Fruit fly (Drosophila melanogaster) whole organism, embryonic: ENCODE measurements around the gene Rab9.

ENCODE experiments used
- CG10209 ChIP-seq: fragments of 200-800 bp; sonication (Bioruptor generic); optimal IDR thresholded peaks from 3 replicates; lab custom pipeline; 2017; ENCODE audit warnings: missing biosample characterization, mild to moderate bottlenecking, missing genetic modification characterization, missing genetic modification reagents
- CG11247 ChIP-seq: fragments of 200-800 bp; sonication (Bioruptor generic); IDR thresholded peaks from 2 replicates; pipeline ENCODE4 v1.3.6; 2022; ENCODE audit warnings: missing biosample characterization, missing genetic modification characterization
- CG11695 ChIP-seq: fragments of 200-800 bp; sonication (Bioruptor generic); IDR thresholded peaks from 3 replicates; pipeline ENCODE4 v1.3.6; 2022; ENCODE audit warnings: missing biosample characterization, missing genetic modification characterization
- CG12299 ChIP-seq: fragments of 200-800 bp; sonication (Bioruptor generic); optimal IDR thresholded peaks from 2 replicates; lab custom pipeline; 2018; ENCODE audit warnings: missing biosample characterization, mild to moderate bottlenecking, missing genetic modification characterization
- CG18764 ChIP-seq: fragments of 200-800 bp; sonication (Bioruptor generic); optimal IDR thresholded peaks from 3 replicates; lab custom pipeline; 2016; ENCODE audit warnings: missing biosample characterization, missing genetic modification characterization
- CG2678 ChIP-seq: fragments of 200-800 bp; sonication (Bioruptor generic); optimal IDR thresholded peaks from 3 replicates; lab custom pipeline; 2019; ENCODE audit warnings: missing biosample characterization, mild to moderate bottlenecking, missing genetic modification characterization, moderate library complexity
- CG30020 ChIP-seq: fragments of 200-800 bp; optimal IDR thresholded peaks from 2 replicates; lab custom pipeline; 2019; ENCODE audit warnings: missing biosample characterization, mild to moderate bottlenecking, missing genetic modification characterization, moderate library complexity
- CG6689 ChIP-seq: fragments of 200-800 bp; sonication (Bioruptor generic); IDR thresholded peaks from 2 replicates; pipeline ENCODE4 v1.3.6; 2022; ENCODE audit warnings: missing biosample characterization, missing genetic modification characterization
- CG6813 ChIP-seq: fragments of 200-800 bp; sonication (Bioruptor generic); optimal IDR thresholded peaks from 2 replicates; lab custom pipeline; 2017; ENCODE audit warnings: missing biosample characterization, missing genetic modification characterization, mild to moderate bottlenecking, moderate library complexity, missing genetic modification reagents
- CG8089 ChIP-seq: fragments of 200-800 bp; sonication (Bioruptor generic); optimal IDR thresholded peaks from 3 replicates; lab custom pipeline; 2016; ENCODE audit warnings: missing biosample characterization, missing genetic modification characterization
- CG8765 ChIP-seq: fragments of 200-800 bp; sonication (Bioruptor generic); IDR thresholded peaks from 2 replicates; pipeline ENCODE4 v1.3.6; 2022; ENCODE audit warnings: missing biosample characterization, missing genetic modification characterization
- CG9876 ChIP-seq: fragments of 200-800 bp; sonication (Bioruptor generic); optimal IDR thresholded peaks from 2 replicates; lab custom pipeline; 2016; ENCODE audit warnings: missing biosample characterization, missing genetic modification characterization
- Dll ChIP-seq: fragments of 200-800 bp; sonication (Bioruptor generic); IDR thresholded peaks from 4 replicates; pipeline ENCODE4 v1.3.6; 2022; ENCODE audit warnings: missing biosample characterization, missing genetic modification characterization; ENCODE audit not compliant: partially characterized antibody
- Eip74EF ChIP-seq, 2 experiments: fragments of 200-800 bp in 1 of 2; fragments of >200 bp in 1 of 2; sonication (Bioruptor generic) in 1 of 2; optimal IDR thresholded peaks; 2 replicates each; lab custom pipeline; 2017 to 2019; ENCODE audit warnings: missing biosample characterization in 2 of 2, missing genetic modification characterization in 2 of 2, mild to moderate bottlenecking in 1 of 2, moderate library complexity in 1 of 2
- MBD-R2 ChIP-seq: fragments of 200-800 bp; sonication (Bioruptor generic); IDR thresholded peaks from 2 replicates; pipeline ENCODE4 v1.3.6; 2022; ENCODE audit warnings: missing biosample characterization, missing genetic modification characterization
- MTF-1 ChIP-seq: fragments of 200-800 bp; sonication (Bioruptor generic); optimal IDR thresholded peaks from 2 replicates; lab custom pipeline; 2018; ENCODE audit warnings: missing biosample characterization, mild to moderate bottlenecking, missing genetic modification characterization, borderline replicate concordance
- Max ChIP-seq: fragments of 200-800 bp; sonication (Bioruptor generic); optimal IDR thresholded peaks from 2 replicates; lab custom pipeline; 2016; ENCODE audit warnings: missing biosample characterization, mild to moderate bottlenecking, missing genetic modification characterization
- NC2α ChIP-seq: fragments of 200-800 bp; sonication (Bioruptor generic); optimal IDR thresholded peaks from 2 replicates; lab custom pipeline; 2016; ENCODE audit warnings: missing biosample characterization, missing genetic modification characterization
- Side ChIP-seq: fragments of 200-800 bp; sonication (Bioruptor generic); optimal IDR thresholded peaks from 2 replicates; lab custom pipeline; 2016; ENCODE audit warnings: missing biosample characterization, missing genetic modification characterization
- Usf ChIP-seq: fragments of 200-800 bp; sonication (Bioruptor generic); optimal IDR thresholded peaks from 2 replicates; lab custom pipeline; 2017; ENCODE audit warnings: missing genotype, missing biosample characterization, missing genetic modification characterization
- Xbp1 ChIP-seq: fragments of 200-800 bp; sonication (Bioruptor generic); optimal IDR thresholded peaks from 3 replicates; lab custom pipeline; 2016; ENCODE audit warnings: missing biosample characterization, mild to moderate bottlenecking, missing genetic modification characterization
- ash1 ChIP-seq: fragments of 200-800 bp; sonication (Bioruptor generic); optimal IDR thresholded peaks from 2 replicates; lab custom pipeline; 2018; ENCODE audit warnings: missing biosample characterization, mild to moderate bottlenecking, missing genetic modification characterization
- az2 ChIP-seq: fragments of 200-800 bp; sonication (Bioruptor generic); optimal IDR thresholded peaks from 3 replicates; lab custom pipeline; 2016; ENCODE audit warnings: missing biosample characterization, missing genetic modification characterization
- cas ChIP-seq: fragments of 200-800 bp; sonication (Bioruptor generic); IDR thresholded peaks from 2 replicates; pipeline ENCODE4 v1.3.6; 2022; ENCODE audit warnings: missing biosample characterization, missing genetic modification characterization
- chn ChIP-seq: fragments of 200-800 bp; sonication (Bioruptor generic); optimal IDR thresholded peaks from 2 replicates; lab custom pipeline; 2016; ENCODE audit warnings: missing biosample characterization, missing genetic modification characterization
- dmrt11E ChIP-seq: fragments of 200-800 bp; sonication (Bioruptor generic); optimal IDR thresholded peaks from 3 replicates; lab custom pipeline; 2018; ENCODE audit warnings: missing biosample characterization, mild to moderate bottlenecking, missing genetic modification characterization, moderate library complexity
- esg ChIP-seq: fragments of 200-800 bp; sonication (Bioruptor generic); conservative IDR thresholded peaks from 2 replicates; pipeline ENCODE4 v1.3.6; 2022; ENCODE audit warnings: missing biosample characterization, missing genetic modification characterization
- ewg ChIP-seq: fragments of 200-800 bp; sonication (Bioruptor generic); optimal IDR thresholded peaks from 3 replicates; lab custom pipeline; 2017; ENCODE audit warnings: mild to moderate bottlenecking, missing biosample characterization, missing genetic modification reagents, missing genetic modification characterization
- exex ChIP-seq: fragments of 200-800 bp; sonication (Bioruptor generic); optimal IDR thresholded peaks from 4 replicates; lab custom pipeline; 2018; ENCODE audit warnings: missing biosample characterization, mild to moderate bottlenecking, missing genetic modification characterization, moderate library complexity
- gfzf ChIP-seq: fragments of 200-800 bp; sonication (Bioruptor generic); optimal IDR thresholded peaks from 2 replicates; lab custom pipeline; 2016; ENCODE audit warnings: missing biosample characterization, mild to moderate bottlenecking, missing genetic modification characterization, moderate library complexity
- grn ChIP-seq: fragments of 200-800 bp; sonication (Bioruptor generic); optimal IDR thresholded peaks from 3 replicates; lab custom pipeline; 2017; ENCODE audit warnings: missing biosample characterization, missing genetic modification characterization
- kah ChIP-seq: fragments of 200-800 bp; sonication (Bioruptor generic); optimal IDR thresholded peaks from 2 replicates; lab custom pipeline; 2018; ENCODE audit warnings: missing biosample characterization, mild to moderate bottlenecking, missing genetic modification characterization
- kay ChIP-seq: fragments of 200-800 bp; sonication (Bioruptor generic); optimal IDR thresholded peaks from 2 replicates; lab custom pipeline; 2016; ENCODE audit warnings: missing biosample characterization, missing genetic modification characterization
- lab ChIP-seq: fragments of 200-800 bp; sonication (Bioruptor generic); optimal IDR thresholded peaks from 3 replicates; lab custom pipeline; 2017; ENCODE audit warnings: missing biosample characterization, missing genetic modification characterization, mild to moderate bottlenecking, moderate library complexity, missing genetic modification reagents
- oc ChIP-seq: fragments of 200-800 bp; sonication (Bioruptor generic); optimal IDR thresholded peaks from 2 replicates; lab custom pipeline; 2018; ENCODE audit warnings: missing biosample characterization, mild to moderate bottlenecking, missing genetic modification characterization, moderate library complexity
- odd ChIP-seq: fragments of 200-800 bp; sonication (Bioruptor generic); optimal IDR thresholded peaks from 2 replicates; lab custom pipeline; 2017; ENCODE audit warnings: missing biosample characterization, mild to moderate bottlenecking, missing genetic modification characterization
- onecut ChIP-seq: fragments of 200-800 bp; sonication (Bioruptor generic); IDR thresholded peaks from 2 replicates; pipeline ENCODE4 v1.3.6; 2022; ENCODE audit warnings: missing biosample characterization, missing genetic modification characterization
- pb ChIP-seq: fragments of 200-800 bp; sonication (Bioruptor generic); optimal IDR thresholded peaks from 3 replicates; lab custom pipeline; 2016; ENCODE audit warnings: missing biosample characterization, missing genetic modification characterization
- schlank ChIP-seq: fragments of 200-800 bp; sonication (Bioruptor generic); optimal IDR thresholded peaks from 2 replicates; lab custom pipeline; 2018; ENCODE audit warnings: missing biosample characterization, mild to moderate bottlenecking, missing genetic modification characterization
- sens ChIP-seq: fragments of 200-800 bp; sonication (Bioruptor generic); peaks from one replicate; lab custom pipeline; 2016; ENCODE audit warnings: missing biosample characterization, missing genetic modification characterization
- ssp ChIP-seq: fragments of 200-800 bp; sonication (Bioruptor generic); IDR thresholded peaks from 2 replicates; pipeline ENCODE4 v1.3.6; 2022; ENCODE audit warnings: missing biosample characterization, missing genetic modification characterization
- stc ChIP-seq: fragments of 200-800 bp; sonication (Bioruptor generic); IDR thresholded peaks from 2 replicates; pipeline ENCODE4 v1.3.6; 2022; ENCODE audit warnings: missing biosample characterization, missing genetic modification characterization
- stwl ChIP-seq: fragments of 200-800 bp; sonication (Bioruptor generic); optimal IDR thresholded peaks from 3 replicates; lab custom pipeline; 2018; ENCODE audit warnings: missing biosample characterization, mild to moderate bottlenecking, missing genetic modification characterization, moderate library complexity
- ttk ChIP-seq: fragments of 200-800 bp; sonication (Bioruptor generic); IDR thresholded peaks from 2 replicates; pipeline ENCODE4 v2.1.2; 2022; ENCODE audit warnings: missing biosample characterization, missing genetic modification characterization
- unc-4 ChIP-seq: fragments of 200-800 bp; sonication (Bioruptor generic); IDR thresholded peaks from 2 replicates; pipeline ENCODE4 v1.3.6; 2022; ENCODE audit warnings: missing biosample characterization, missing genetic modification characterization; ENCODE audit not compliant: partially characterized antibody
- vvl ChIP-seq: fragments of 200-800 bp; sonication (Bioruptor generic); IDR thresholded peaks from 2 replicates; pipeline ENCODE4 v1.3.6; 2022; ENCODE audit warnings: missing biosample characterization, missing genetic modification characterization
- wdn ChIP-seq: fragments of 200-800 bp; sonication (Bioruptor generic); IDR thresholded peaks from 2 replicates; pipeline ENCODE4 v1.3.6; 2022; ENCODE audit warnings: missing biosample characterization, missing genetic modification characterization
- wek ChIP-seq: fragments of 200-800 bp; sonication (Bioruptor generic); optimal IDR thresholded peaks from 3 replicates; lab custom pipeline; 2018; ENCODE audit warnings: missing biosample characterization, mild to moderate bottlenecking, missing genetic modification characterization, moderate library complexity

Rab9 gene

DNA sequence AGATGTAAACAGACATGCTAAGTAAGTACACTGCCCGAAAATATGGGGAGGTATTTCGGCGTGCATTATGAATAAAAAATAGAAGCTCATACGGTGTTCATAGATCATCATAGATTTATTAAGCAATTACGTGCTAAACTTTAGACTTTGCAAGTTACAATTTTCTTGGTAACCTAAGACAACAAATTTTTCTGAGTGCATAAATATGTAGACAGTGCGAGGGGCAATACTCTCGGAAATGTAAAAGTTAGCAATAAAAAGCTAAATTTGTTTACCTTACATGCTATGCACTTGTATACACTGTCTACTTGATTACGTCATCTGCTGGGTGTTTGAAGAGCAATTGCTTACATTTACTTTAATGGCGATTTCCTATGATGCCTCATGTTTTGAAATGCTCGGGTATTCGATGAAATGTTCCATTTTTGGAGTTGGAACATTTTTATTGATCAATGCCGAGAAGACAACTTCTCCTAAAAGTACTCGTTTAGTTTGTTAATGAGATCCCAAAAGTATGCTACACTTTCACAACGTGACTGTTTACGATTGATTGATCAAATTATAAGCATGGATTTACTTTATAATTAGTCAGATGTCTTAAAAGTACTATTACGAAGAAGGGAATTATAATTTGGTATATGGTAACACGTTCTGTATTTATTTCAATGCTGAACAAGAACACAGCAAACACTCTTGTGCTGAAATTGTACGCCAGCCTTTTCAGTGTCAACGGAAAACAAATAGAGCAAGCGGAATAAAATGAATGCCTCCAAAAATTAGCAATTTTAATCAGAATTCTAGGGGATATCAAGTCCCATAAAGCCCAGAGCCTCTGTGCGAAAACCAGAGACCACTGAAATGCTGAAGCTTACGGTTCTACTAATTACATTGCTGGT lies 15.5 kb upstream of the Rab9 start, which contains the start of gene Lectin-galC1 (continued):
- TF ChIP-seq odd (peak; percentile 84), Dll (GFP tag; lab: Robert Waterston, UW) (no peak), CG8765 (GFP tag; lab: Robert Waterston, UW) (no peak), schlank (tag; lab: Kevin White, UChicago) (peak; percentile 33), exex (tag; lab: Kevin White, UChicago) (peak; percentile 24), chn (GFP tag; lab: Kevin White, UChicago) (peak; percentile 87), kah (GFP tag; lab: Kevin White, UChicago) (peak; percentile 69), MTF-1 (GFP tag; lab: Kevin White, UChicago) (peak; percentile 80), CG6813 (peak; percentile 85), esg (GFP tag; lab: Robert Waterston, UW) (peak; percentile 75), ttk (GFP tag; lab: Robert Waterston, UW) (peak; percentile 85), kay (GFP tag; lab: Kevin White, UChicago) (peak; percentile 82), CG11695 (peak; percentile 82), grn (GFP tag; lab: Kevin White, UChicago) (peak; percentile 40), ash1 (no peak), NC2α (GFP tag; lab: Kevin White, UChicago) (peak; percentile 85), unc-4 (GFP tag; lab: Robert Waterston, UW) (no peak), Eip74EF (GFP tag; optimal IDR thresholded peaks at IDR 0.05; lab: Kevin White, UChicago) (peak in 1 of 2 experiments; percentile 89), CG2678 (tag; lab: Kevin White, UChicago) (peak; percentile 88), stwl (tag; lab: Kevin White, UChicago) (peak; percentile 35), CG8089 (GFP tag; lab: Kevin White, UChicago) (peak; percentile 89), Usf (GFP tag; lab: Kevin White, UChicago) (peak; percentile 63), CG11247 (GFP tag; lab: Robert Waterston, UW) (peak; percentile 70; the same call in 1 of the 2 replicates), MBD-R2 (peak; percentile 42; the same call in 1 of the 2 replicates), pb (GFP tag; lab: Kevin White, UChicago) (peak; percentile 70), sens (peak; percentile 99), CG9876 (GFP tag; lab: Kevin White, UChicago) (peak; percentile 67), ewg (GFP tag; lab: Kevin White, UChicago) (peak; percentile 81), wdn (GFP tag; lab: Robert Waterston, UW) (peak; percentile 47; the same call in 1 of the 2 replicates), vvl (GFP tag; lab: Robert Waterston, UW) (peak; percentile 92), az2 (peak; percentile 91), dmrt11E (tag; lab: Kevin White, UChicago) (peak; percentile 89), oc (tag; lab: Kevin White, UChicago) (peak; percentile 90), Side (GFP tag; lab: Kevin White, UChicago) (peak; percentile 87), ssp (GFP tag; lab: Robert Waterston, UW) (no peak; the same call in 1 of the 2 replicates), cas (0 out of 2 replicates have a peak, but pooled peaks have one; percentile 16), Max (GFP tag; lab: Kevin White, UChicago) (peak; percentile 80), wek (GFP tag; lab: Kevin White, UChicago) (peak; percentile 57), CG12299 (tag; lab: Kevin White, UChicago) (peak; percentile 83), Xbp1 (GFP tag; lab: Kevin White, UChicago) (peak; percentile 91), CG10209 (GFP tag; lab: Kevin White, UChicago) (peak; percentile 87), onecut (GFP tag; lab: Robert Waterston, UW) (peak; percentile 59), stc (GFP tag; lab: Robert Waterston, UW) (peak; percentile 88), CG18764 (GFP tag; lab: Kevin White, UChicago) (peak; percentile 78), lab (peak; percentile 83), CG6689 (GFP tag; lab: Robert Waterston, UW) (peak; percentile 86), gfzf (GFP tag; lab: Kevin White, UChicago) (no peak), CG30020 (peak; percentile 46)
